Fruit fly (Drosophila melanogaster) whole organism, pupa: ENCODE measurements around the gene CG33270.

ENCODE experiments used
- CG14655 ChIP-seq: fragments of 200-800 bp; sonication (Bioruptor generic); optimal IDR thresholded peaks from 3 replicates; lab custom pipeline; 2017; ENCODE audit warnings: mild to moderate bottlenecking, missing biosample characterization, missing genetic modification reagents, missing genetic modification characterization
- CG15710 ChIP-seq: fragments of 200-800 bp; sonication (Bioruptor generic); optimal IDR thresholded peaks from 2 replicates; lab custom pipeline; 2018; ENCODE audit warnings: missing biosample characterization, mild to moderate bottlenecking, missing genetic modification characterization, moderate library complexity
- CG17806 ChIP-seq: fragments of 200-800 bp; sonication (Bioruptor generic); optimal IDR thresholded peaks from 2 replicates; lab custom pipeline; 2018; ENCODE audit warnings: missing biosample characterization, mild to moderate bottlenecking, missing genetic modification characterization, moderate library complexity
- CG32121 ChIP-seq: fragments of 200-800 bp; sonication (Bioruptor generic); IDR thresholded peaks from 2 replicates; pipeline ENCODE4 v1.3.6; 2022; ENCODE audit warnings: missing biosample characterization, missing genetic modification characterization
- CG4496 ChIP-seq: fragments of 200-800 bp; sonication (Bioruptor generic); IDR thresholded peaks from 3 replicates; pipeline ENCODE4 v1.3.6; 2022; ENCODE audit warnings: missing biosample characterization, missing genetic modification characterization
- CG8301 ChIP-seq: fragments of 200-800 bp; sonication (Bioruptor generic); optimal IDR thresholded peaks from 2 replicates; lab custom pipeline; 2018; ENCODE audit warnings: missing biosample characterization, mild to moderate bottlenecking, missing genetic modification characterization
- EcR ChIP-seq: fragments of 200-800 bp; sonication (Bioruptor generic); optimal IDR thresholded peaks from 3 replicates; lab custom pipeline; 2019; ENCODE audit warnings: missing biosample characterization, missing genetic modification characterization, mild to moderate bottlenecking, moderate library complexity, missing genetic modification reagents
- Ets98B ChIP-seq: fragments of 200-800 bp; sonication (Bioruptor generic); IDR thresholded peaks from 2 replicates; pipeline ENCODE4 v1.3.6; 2022; ENCODE audit warnings: missing biosample characterization, missing genetic modification characterization
- Pif1B ChIP-seq: fragments of 200-800 bp; sonication (Bioruptor generic); optimal IDR thresholded peaks from 3 replicates; lab custom pipeline; 2016; ENCODE audit warnings: missing biosample characterization, missing genetic modification characterization
- fd96Ca ChIP-seq: fragments of 200-800 bp; sonication (Bioruptor generic); IDR thresholded peaks from 3 replicates; pipeline ENCODE4 v1.3.6; 2022; ENCODE audit warnings: missing biosample characterization, missing genetic modification characterization
- gl ChIP-seq: fragments of 200-800 bp; sonication (Bioruptor generic); optimal IDR thresholded peaks from 2 replicates; lab custom pipeline; 2018; ENCODE audit warnings: missing biosample characterization, mild to moderate bottlenecking, missing genetic modification characterization

dm6 chr3L:11591131-11591530 lies 12.7 kb upstream of the CG33270 start, which contains the start of gene CG33268:
- TF ChIP-seq CG4496 (GFP tag; lab: Robert Waterston, UW), result no peak
- TF ChIP-seq fd96Ca (GFP tag; lab: Robert Waterston, UW), result no peak
- TF ChIP-seq CG14655 (GFP tag; lab: Kevin White, UChicago), result no peak
- TF ChIP-seq gl, result no peak
- TF ChIP-seq CG17806 (tag; lab: Kevin White, UChicago), result no peak
- TF ChIP-seq Pif1B, result no peak
- no peak for TF ChIP-seq CG8301 (tag; lab: Kevin White, UChicago)
- TF ChIP-seq Ets98B (GFP tag; lab: Robert Waterston, UW), result no peak
- TF ChIP-seq CG15710, result no peak
- no peak for TF ChIP-seq EcR
- no peak for TF ChIP-seq CG32121
